Worm (Caenorhabditis elegans) whole organism, L1 larva: ENCODE data around the gene szy-20.

ENCODE experiments used
- C34B4.2 ChIP-seq: sonication (generic microtip); optimal IDR thresholded peaks from 2 replicates; lab custom pipeline; 2017; ENCODE audit warnings: mild to moderate bottlenecking, missing genetic modification characterization, missing compliant biosample characterization
- F16B12.6 ChIP-seq: fragments of 150-350 bp; optimal IDR thresholded peaks from 2 replicates; lab custom pipeline; 2014; ENCODE audit warnings: missing biosample characterization, missing genetic modification characterization
- aha-1 ChIP-seq: fragments of 150-350 bp; optimal IDR thresholded peaks from 2 replicates; lab custom pipeline; 2014; ENCODE audit warnings: missing biosample characterization, missing genetic modification characterization
- ama-1 ChIP-seq: fragments of 150-350 bp; optimal IDR thresholded peaks from 2 replicates; lab custom pipeline; 2014
- blmp-1 ChIP-seq: fragments of 150-350 bp; optimal IDR thresholded peaks from 2 replicates; lab custom pipeline; 2014; ENCODE audit warnings: missing biosample characterization, missing genetic modification characterization
- dpl-1 ChIP-seq, 3 experiments: fragments of 150-350 bp in 2 of 3; sonication (generic microtip) in 1 of 3; optimal IDR thresholded peaks; 2 replicates each; lab custom pipeline; 2014 to 2017; ENCODE audit warnings: missing biosample characterization in 3 of 3, missing genetic modification characterization in 3 of 3, missing genetic modification reagents in 3 of 3
- dsc-1 ChIP-seq: sonication (generic microtip); optimal IDR thresholded peaks from 2 replicates; lab custom pipeline; 2016; ENCODE audit warnings: mild to moderate bottlenecking, missing genetic modification characterization, missing compliant biosample characterization
- efl-1 ChIP-seq, 4 experiments: fragments of 150-350 bp; optimal IDR thresholded peaks in 3 of 4; peaks in 1 of 4; 1 replicate in 1 of 4; 2 replicates in 3 of 4; lab custom pipeline; 2014; ENCODE audit warnings: missing biosample characterization in 2 of 4, missing genetic modification characterization in 2 of 4, missing genetic modification reagents in 2 of 4
- egl-13 ChIP-seq: sonication (generic microtip); optimal IDR thresholded peaks from 2 replicates; lab custom pipeline; 2016; ENCODE audit warnings: missing genotype, missing genetic modification reagents, missing genetic modification characterization, missing compliant biosample characterization
- elt-3 ChIP-seq, 6 experiments: fragments of 150-350 bp in 1 of 6; sonication (generic microtip); optimal IDR thresholded peaks; 2 replicates each; lab custom pipeline; 2017 to 2018; ENCODE audit warnings: missing biosample characterization in 6 of 6, missing genetic modification characterization in 6 of 6, inconsistent platforms in 1 of 6
- ets-5 ChIP-seq: fragments of 200-800 bp; sonication (Bioruptor generic); IDR thresholded peaks from 2 replicates; pipeline ENCODE4 v1.3.6; 2022; ENCODE audit warnings: missing genetic modification characterization, missing compliant biosample characterization
- grh-1 ChIP-seq: fragments of 200-800 bp; sonication (Bioruptor generic); IDR thresholded peaks from 2 replicates; pipeline ENCODE4 v1.3.6; 2022; ENCODE audit warnings: missing genetic modification reagents, missing genetic modification characterization, missing compliant biosample characterization
- hlh-4 ChIP-seq: sonication (generic microtip); optimal IDR thresholded peaks from 2 replicates; lab custom pipeline; 2016; ENCODE audit warnings: mild to moderate bottlenecking, missing genetic modification characterization, missing compliant biosample characterization
- jun-1 ChIP-seq: fragments of 150-350 bp; optimal IDR thresholded peaks from 2 replicates; lab custom pipeline; 2014; ENCODE audit warnings: missing biosample characterization, missing genetic modification reagents, missing genetic modification characterization
- lin-13 ChIP-seq: fragments of 150-350 bp; optimal IDR thresholded peaks from 2 replicates; lab custom pipeline; 2014; ENCODE audit warnings: missing biosample characterization, missing genetic modification reagents, missing genetic modification characterization
- lin-14 ChIP-seq: fragments of 200-800 bp; sonication (Bioruptor generic); optimal IDR thresholded peaks from 2 replicates; lab custom pipeline; 2018; ENCODE audit warnings: mild to moderate bottlenecking, missing genetic modification characterization, moderate library complexity, missing compliant biosample characterization
- lin-15B ChIP-seq: fragments of 150-350 bp; sonication (generic microtip); optimal IDR thresholded peaks from 3 replicates; lab custom pipeline; 2014; ENCODE audit warnings: missing biosample characterization, missing genetic modification characterization
- lsy-2 ChIP-seq, 2 experiments: fragments of 150-350 bp; optimal IDR thresholded peaks; 2 replicates each; lab custom pipeline; 2014; ENCODE audit warnings: missing biosample characterization in 2 of 2, missing genetic modification characterization in 2 of 2
- mdl-1 ChIP-seq, 2 experiments: fragments of 150-350 bp; optimal IDR thresholded peaks; 2 replicates each; lab custom pipeline; 2014 to 2017; ENCODE audit warnings: missing biosample characterization in 2 of 2, missing genetic modification characterization in 2 of 2, inconsistent platforms in 1 of 2
- mef-2 ChIP-seq: fragments of 150-350 bp; optimal IDR thresholded peaks from 2 replicates; lab custom pipeline; 2014; ENCODE audit warnings: missing biosample characterization, missing genetic modification characterization
- nhr-19 ChIP-seq: fragments of 200-800 bp; sonication (Bioruptor generic); conservative IDR thresholded peaks from 2 replicates; pipeline ENCODE4 v1.3.6; 2022; ENCODE audit warnings: missing genetic modification characterization, missing compliant biosample characterization
- nhr-20 ChIP-seq: sonication (generic microtip); optimal IDR thresholded peaks from 2 replicates; lab custom pipeline; 2016; ENCODE audit warnings: mild to moderate bottlenecking, missing genetic modification characterization, missing compliant biosample characterization
- nhr-47 ChIP-seq: sonication (generic microtip); optimal IDR thresholded peaks from 2 replicates; lab custom pipeline; 2016; ENCODE audit warnings: mild to moderate bottlenecking, missing genetic modification characterization, moderate library complexity, missing compliant biosample characterization
- nhr-71 ChIP-seq: sonication (generic microtip); optimal IDR thresholded peaks from 2 replicates; lab custom pipeline; 2016; ENCODE audit warnings: mild to moderate bottlenecking, missing genetic modification characterization, moderate library complexity, missing compliant biosample characterization
- nhr-90 ChIP-seq: sonication (generic microtip); optimal IDR thresholded peaks from 2 replicates; lab custom pipeline; 2016; ENCODE audit warnings: mild to moderate bottlenecking, missing genetic modification characterization, missing compliant biosample characterization; ENCODE audit not compliant: poor library complexity
- pag-3 ChIP-seq: sonication (generic microtip); optimal IDR thresholded peaks from 2 replicates; lab custom pipeline; 2017; ENCODE audit warnings: missing genetic modification characterization, mild to moderate bottlenecking, missing compliant biosample characterization, antibody characterized with exemption, borderline replicate concordance; ENCODE audit not compliant: insufficient read depth
- rnt-1 ChIP-seq: sonication (generic microtip); optimal IDR thresholded peaks from 2 replicates; lab custom pipeline; 2016; ENCODE audit warnings: mild to moderate bottlenecking, missing genetic modification characterization, moderate library complexity, missing compliant biosample characterization
- snpc-4 ChIP-seq: fragments of 150-350 bp; optimal IDR thresholded peaks from 2 replicates; lab custom pipeline; 2014; ENCODE audit warnings: missing biosample characterization, missing genetic modification characterization
- snu-23 ChIP-seq: sonication (generic microtip); optimal IDR thresholded peaks from 2 replicates; lab custom pipeline; 2016; ENCODE audit warnings: missing genetic modification characterization, missing compliant biosample characterization
- tbx-2 ChIP-seq: sonication (generic microtip); optimal IDR thresholded peaks from 2 replicates; lab custom pipeline; 2016; ENCODE audit warnings: missing genetic modification characterization, missing compliant biosample characterization
- unc-130 ChIP-seq: fragments of 150-350 bp; optimal IDR thresholded peaks from 2 replicates; lab custom pipeline; 2017; ENCODE audit warnings: missing biosample characterization, missing genetic modification characterization, inconsistent platforms
- unc-30 ChIP-seq: sonication (generic microtip); optimal IDR thresholded peaks from 2 replicates; lab custom pipeline; 2017; ENCODE audit warnings: missing biosample characterization, missing genetic modification characterization
- unc-98 ChIP-seq: fragments of 200-800 bp; sonication (Bioruptor generic); IDR thresholded peaks from 2 replicates; pipeline ENCODE4 v1.3.6; 2022; ENCODE audit warnings: missing genetic modification characterization, missing compliant biosample characterization
- ztf-11 ChIP-seq, 2 experiments: sonication (generic microtip); optimal IDR thresholded peaks; 2 replicates each; lab custom pipeline; 2016 to 2017; ENCODE audit warnings: missing genetic modification characterization in 2 of 2, missing biosample characterization in 1 of 2, missing compliant biosample characterization in 1 of 2

Gene szy-20

DNA sequence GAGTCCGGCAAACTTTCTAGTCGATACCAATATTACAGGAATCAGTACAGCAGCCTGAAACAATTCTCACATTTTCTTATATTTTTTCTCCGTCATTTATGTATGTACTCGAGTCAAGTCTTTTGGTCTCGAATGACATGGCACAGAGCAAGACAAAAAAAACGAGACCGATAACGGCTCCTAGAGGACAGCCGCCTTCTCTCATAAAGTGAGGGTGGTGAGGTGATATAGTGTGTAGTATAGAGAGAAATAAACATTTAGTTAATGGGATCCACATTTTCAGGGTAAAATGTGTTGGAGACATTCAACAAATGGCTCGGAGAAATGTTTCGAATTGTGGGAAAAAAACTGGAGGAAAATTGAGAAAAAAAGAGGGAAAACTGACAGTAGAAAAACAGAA, 6.9 kb downstream of the szy-20 start (continued):
- TF ChIP-seq grh-1 (GFP tag; lab: Robert Waterston, UW) (no peak), F16B12.6 (tag; lab: Kevin White, UChicago) (no peak), lin-15B (tag; lab: Kevin White, UChicago) (no peak), pag-3 (tag; lab: Kevin White, UChicago) (no peak), nhr-47 (tag; lab: Kevin White, UChicago) (peak; percentile 23), ets-5 (GFP tag; lab: Robert Waterston, UW) (no peak), nhr-71 (tag; lab: Kevin White, UChicago) (peak; percentile 74), nhr-90 (tag; lab: Kevin White, UChicago) (no peak), C34B4.2 (no peak), elt-3 (tag; optimal IDR thresholded peaks at IDR 0.05; lab: Kevin White, UChicago) (no peak), ztf-11 (tag; optimal IDR thresholded peaks at IDR 0.05; lab: Kevin White, UChicago) (no peak), aha-1 (tag; lab: Kevin White, UChicago) (no peak), hlh-4 (tag; lab: Kevin White, UChicago) (no peak)

ce11 chrII:8961450-8961849, 7.7 kb downstream of the szy-20 start:
- TF ChIP-seq efl-1 (optimal IDR thresholded peaks at IDR 0.05; lab: Kevin White, UChicago) (no peak), efl-1 (GFP tag; optimal IDR thresholded peaks at IDR 0.05 in 1 of 2; lab: Kevin White, UChicago) (peak in 1 of 2 experiments; percentile 65), jun-1 (tag; lab: Kevin White, UChicago) (no peak), nhr-71 (tag; lab: Kevin White, UChicago) (peak; percentile 15), rnt-1 (peak; percentile 62), unc-30 (tag; lab: Kevin White, UChicago) (no peak), lin-14 (GFP tag; lab: Kevin White, UChicago) (peak; percentile 42), ama-1 (lab: Kevin White, UChicago) (peak; percentile 9), unc-130 (tag; lab: Kevin White, UChicago) (peak; percentile 42)

DNA sequence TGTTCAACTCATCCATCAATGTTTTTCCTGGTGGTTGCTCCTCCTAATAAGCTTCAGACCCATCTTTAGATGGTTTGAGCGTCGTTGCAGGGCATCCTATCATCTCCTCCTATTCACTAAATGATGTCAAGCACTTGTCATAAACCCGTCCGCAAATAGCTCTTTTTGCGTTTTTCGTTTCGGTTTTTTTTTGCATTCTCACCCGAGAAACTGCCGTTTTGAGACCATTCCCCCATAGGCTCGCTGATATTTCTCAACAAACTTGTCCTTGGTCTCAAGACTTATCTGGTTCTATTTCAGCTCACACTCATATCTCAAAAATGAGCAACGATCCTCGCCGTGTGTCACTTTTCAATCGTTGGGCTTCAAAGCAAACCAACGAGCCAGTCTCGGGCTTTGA, 8.7 kb downstream of the szy-20 start, which contains the start of gene cal-2:
Gene cal-2 (plus strand): TSS at position 301 of the 400 bp plus-strand sequence.
- TF ChIP-seq dsc-1 (tag; lab: Kevin White, UChicago) (peak; percentile 1), lsy-2 (tag; optimal IDR thresholded peaks at IDR 0.05; lab: Kevin White, UChicago) (no peak)

- TF ChIP-seq mef-2 (tag; lab: Kevin White, UChicago) (no peak), unc-98 (GFP tag; lab: Robert Waterston, UW) (0 out of 2 replicates have a peak, but pooled peaks have one; percentile 3), nhr-47 (tag; lab: Kevin White, UChicago) (peak; percentile 22), snpc-4 (tag; lab: Kevin White, UChicago) (no peak), mdl-1 (tag; optimal IDR thresholded peaks at IDR 0.05; lab: Kevin White, UChicago) (peak in 1 of 2 experiments; percentile 63), nhr-19 (GFP tag; lab: Robert Waterston, UW) (peak; percentile 66), nhr-90 (tag; lab: Kevin White, UChicago) (no peak), lin-13 (GFP tag; lab: Kevin White, UChicago) (peak; percentile 15), snu-23 (GFP tag; lab: Kevin White, UChicago) (peak; percentile 55), egl-13 (no peak), nhr-71 (tag; lab: Kevin White, UChicago) (peak; percentile 89), F16B12.6 (tag; lab: Kevin White, UChicago) (no peak), lin-14 (GFP tag; lab: Kevin White, UChicago) (peak; percentile 77), lsy-2 (tag; optimal IDR thresholded peaks at IDR 0.05; lab: Kevin White, UChicago) (peak; percentile 33 to 71), nhr-20 (tag; lab: Kevin White, UChicago) (peak; percentile 53), elt-3 (tag; optimal IDR thresholded peaks at IDR 0.05; lab: Kevin White, UChicago) (no peak), efl-1 (optimal IDR thresholded peaks at IDR 0.05; lab: Kevin White, UChicago) (peak in 1 of 2 experiments; percentile 32), efl-1 (GFP tag; optimal IDR thresholded peaks at IDR 0.05 in 1 of 2; lab: Kevin White, UChicago) (no peak), unc-130 (tag; lab: Kevin White, UChicago) (peak; percentile 92), blmp-1 (tag; lab: Kevin White, UChicago) (peak; percentile 81), dsc-1 (tag; lab: Kevin White, UChicago) (no peak), dpl-1 (GFP tag; optimal IDR thresholded peaks at IDR 0.05; lab: Kevin White, UChicago) (peak in 1 of 3 experiments; percentile 14), rnt-1 (peak; percentile 74), tbx-2 (tag; lab: Kevin White, UChicago) (peak; percentile 35)
Observed at ce11 chrII:8959081-8959480, 10.1 kb downstream of the szy-20 start.
